Fruit fly (Drosophila melanogaster): Measurements from ENCODE around the gene Fuca.

Gene Fuca

DNA sequence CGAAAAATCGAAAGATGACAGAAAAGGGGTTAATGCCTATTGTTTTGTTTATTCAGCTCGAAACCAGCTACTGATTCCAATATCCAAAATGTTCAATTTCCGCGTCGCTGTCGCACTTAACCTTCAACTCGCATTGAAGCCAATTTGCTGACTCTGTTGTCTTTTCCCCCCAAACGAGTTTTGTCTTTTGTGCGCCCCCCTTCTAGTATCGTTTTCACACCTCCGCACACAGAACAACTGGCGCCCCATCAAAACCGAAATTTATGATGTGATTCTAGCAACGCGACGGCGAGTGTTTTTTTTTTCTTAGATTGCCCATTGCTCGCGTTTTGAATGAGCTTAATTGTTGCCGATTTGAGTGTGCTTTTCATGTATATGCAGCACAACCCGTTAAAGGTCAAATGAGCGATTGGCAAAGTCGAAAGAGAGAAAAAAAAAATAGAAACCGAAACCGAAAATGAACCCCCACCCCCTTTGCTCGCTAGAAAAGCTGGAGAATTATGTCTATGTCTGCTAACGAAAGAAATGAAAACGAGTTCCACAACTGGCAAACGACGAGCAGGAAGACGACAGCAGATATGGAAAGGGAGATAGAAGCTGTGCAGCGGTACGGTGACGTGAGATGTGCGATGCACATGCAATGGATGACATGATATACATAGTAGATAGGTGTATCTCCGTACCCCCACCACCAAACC lies 28.0 kb upstream of the Fuca start (continued):
- TF ChIP-seq CG10209 (GFP tag; optimal IDR thresholded peaks at IDR 0.05) (no peak), CG12769 (tag; optimal IDR thresholded peaks at IDR 0.05) (peak; percentile 69), Adf1 (GFP tag; IDR thresholded peaks at IDR 0.05) (peak; percentile 21; the same call in 1 of the 2 replicates), mirr (GFP tag; optimal IDR thresholded peaks at IDR 0.05) (peak; percentile 68), ERR (GFP tag; optimal IDR thresholded peaks at IDR 0.05) (peak; percentile 30), gcm2 (GFP tag; optimal IDR thresholded peaks at IDR 0.05) (no peak), CG13296 (GFP tag; optimal IDR thresholded peaks at IDR 0.05) (peak; percentile 8), CG11247 (GFP tag; IDR thresholded peaks at IDR 0.05) (no peak), pho (GFP tag; optimal IDR thresholded peaks at IDR 0.05) (no peak), CG9876 (GFP tag; optimal IDR thresholded peaks at IDR 0.05) (no peak), CG32772 (GFP tag; IDR thresholded peaks at IDR 0.05) (0 out of 2 replicates have a peak, but pooled peaks have one; percentile 10), CG2129 (GFP tag; IDR thresholded peaks at IDR 0.05; ENCODE audit: partially characterized antibody) (no peak), CG1233 (GFP tag; optimal IDR thresholded peaks at IDR 0.05) (no peak), Trl (optimal IDR thresholded peaks at IDR 0.05) (no peak), Trl (GFP tag; optimal IDR thresholded peaks at IDR 0.05) (no peak), CG32532 (GFP tag; IDR thresholded peaks at IDR 0.05) (peak; percentile 21; the same call in 1 of the 2 replicates), Gsc (GFP tag; IDR thresholded peaks at IDR 0.05) (no peak), CG3847 (GFP tag; IDR thresholded peaks at IDR 0.05) (peak; percentile 17; the same call in 1 of the 2 replicates), ems (GFP tag; optimal IDR thresholded peaks at IDR 0.05) (no peak), ftz-f1 (GFP tag; optimal IDR thresholded peaks at IDR 0.05) (peak; percentile 75), sd (tag; optimal IDR thresholded peaks at IDR 0.05) (peak; percentile 45), CG31441 (GFP tag; IDR thresholded peaks at IDR 0.05) (no peak), CG31224 (GFP tag; IDR thresholded peaks at IDR 0.05) (no peak), her (GFP tag; optimal IDR thresholded peaks at IDR 0.05) (peak; percentile 23), Usf (GFP tag; optimal IDR thresholded peaks at IDR 0.05) (no peak), CG15011 (GFP tag; optimal IDR thresholded peaks at IDR 0.05) (no peak), CG10431 (GFP tag; optimal IDR thresholded peaks at IDR 0.05) (peak; percentile 7), Atf3 (GFP tag; optimal IDR thresholded peaks at IDR 0.05) (no peak), CG15073 (GFP tag; optimal IDR thresholded peaks at IDR 0.05) (no peak), dpn (GFP tag; optimal IDR thresholded peaks at IDR 0.05) (peak in 1 of 2 experiments; percentile 19), CG6765 (GFP tag; optimal IDR thresholded peaks at IDR 0.05) (peak; percentile 22), sima (GFP tag; optimal IDR thresholded peaks at IDR 0.05) (no peak), tx (GFP tag; optimal IDR thresholded peaks at IDR 0.05) (no peak), da (GFP tag; optimal IDR thresholded peaks at IDR 0.05) (no peak), CG15601 (tag; optimal IDR thresholded peaks at IDR 0.05) (no peak), corto (GFP tag; optimal IDR thresholded peaks at IDR 0.05) (no peak), CG14667 (GFP tag; IDR thresholded peaks at IDR 0.05) (no peak), chn (GFP tag; optimal IDR thresholded peaks at IDR 0.05) (no peak), hth (optimal IDR thresholded peaks at IDR 0.05) (no peak), Ptx1 (GFP tag; IDR thresholded peaks at IDR 0.05) (peak; percentile 18; the same call in 1 of the 2 replicates), eve (GFP tag; optimal IDR thresholded peaks at IDR 0.05) (no peak), bbx (GFP tag; IDR thresholded peaks at IDR 0.05; ENCODE audit: partially characterized antibody) (no peak), CG16813 (GFP tag; IDR thresholded peaks at IDR 0.05; ENCODE audit: partially characterized antibody) (no peak), Blimp-1 (GFP tag; optimal IDR thresholded peaks at IDR 0.05) (peak; percentile 90), CkIIα-i1 (GFP tag; IDR thresholded peaks at IDR 0.05) (no peak), CG3163 (GFP tag; optimal IDR thresholded peaks at IDR 0.05) (no peak), chm (GFP tag; IDR thresholded peaks at IDR 0.05) (no peak), CG17802 (tag; optimal IDR thresholded peaks at IDR 0.05) (no peak), CG10366 (GFP tag; IDR thresholded peaks at IDR 0.05) (no peak), CG8924 (tag; optimal IDR thresholded peaks at IDR 0.05) (no peak), Atf6 (GFP tag; IDR thresholded peaks at IDR 0.05) (no peak)
